Worm (Caenorhabditis elegans) whole organism, L4 larva: ENCODE results near the gene ctsa-1.2.
A peak's percentile ranks its signal among the peaks of the same experiment; 100 is the strongest.

ENCODE experiments used
- F37D6.2 ChIP-seq: sonication (generic microtip); optimal IDR thresholded peaks from 2 replicates; lab custom pipeline; 2016; ENCODE audit warnings: mild to moderate bottlenecking, missing genetic modification characterization, missing compliant biosample characterization
- F44E2.7 ChIP-seq: fragments of 200-800 bp; sonication (Bioruptor generic); IDR thresholded peaks from 2 replicates; pipeline ENCODE4 v2.1.2; 2022; ENCODE audit warnings: missing genetic modification characterization, missing compliant biosample characterization
- R02D3.7 ChIP-seq: fragments of 150-350 bp; sonication (generic microtip); optimal IDR thresholded peaks from 3 replicates; lab custom pipeline; 2014; ENCODE audit warnings: missing biosample characterization, missing genetic modification characterization
- T20F7.1 ChIP-seq: fragments of 200-800 bp; sonication (Bioruptor generic); optimal IDR thresholded peaks from 2 replicates; lab custom pipeline; 2018; ENCODE audit warnings: mild to moderate bottlenecking, missing genetic modification characterization, missing compliant biosample characterization
- T26A8.4 ChIP-seq: fragments of 200-800 bp; sonication (Bioruptor generic); IDR thresholded peaks from 2 replicates; pipeline ENCODE4 v1.3.6; 2022; ENCODE audit warnings: missing genetic modification characterization, missing compliant biosample characterization
- Y48G9A.11 ChIP-seq: fragments of 200-800 bp; sonication (Bioruptor generic); IDR thresholded peaks from 2 replicates; pipeline ENCODE4 v1.3.6; 2022; ENCODE audit warnings: missing genetic modification reagents, missing genetic modification characterization, missing compliant biosample characterization
- Y5F2A.4 ChIP-seq: fragments of 200-800 bp; sonication (Bioruptor generic); optimal IDR thresholded peaks from 2 replicates; lab custom pipeline; 2018; ENCODE audit warnings: mild to moderate bottlenecking, missing genetic modification characterization, missing compliant biosample characterization
- Y75B8A.6 ChIP-seq: fragments of 200-800 bp; sonication (Bioruptor generic); IDR thresholded peaks from 2 replicates; pipeline ENCODE4 v1.3.6; 2022; ENCODE audit warnings: missing genetic modification reagents, missing genetic modification characterization, missing compliant biosample characterization
- ZK337.2 ChIP-seq: fragments of 200-800 bp; sonication (Bioruptor generic); IDR thresholded peaks from 2 replicates; pipeline ENCODE4 v1.3.6; 2022; ENCODE audit warnings: missing genetic modification reagents, missing genetic modification characterization, missing compliant biosample characterization
- aly-2 ChIP-seq: sonication (generic microtip); optimal IDR thresholded peaks from 2 replicates; lab custom pipeline; 2018; ENCODE audit warnings: missing biosample characterization, missing genetic modification characterization
- ama-1 ChIP-seq: fragments of 150-350 bp; optimal IDR thresholded peaks from 2 replicates; lab custom pipeline; 2014; ENCODE audit warnings: inconsistent platforms, mixed read lengths
- attf-4 ChIP-seq: sonication (generic microtip); optimal IDR thresholded peaks from 3 replicates; lab custom pipeline; 2017; ENCODE audit warnings: missing biosample characterization, missing genetic modification characterization
- ceh-28 ChIP-seq: fragments of 150-350 bp; optimal IDR thresholded peaks from 2 replicates; lab custom pipeline; 2014; ENCODE audit warnings: missing biosample characterization, missing genetic modification reagents, missing genetic modification characterization
- ces-1 ChIP-seq: fragments of 150-350 bp; sonication (generic microtip); optimal IDR thresholded peaks from 4 replicates; lab custom pipeline; 2014; ENCODE audit warnings: missing biosample characterization, missing genetic modification reagents, missing genetic modification characterization
- ctbp-1 ChIP-seq: fragments of 200-800 bp; sonication (Bioruptor generic); IDR thresholded peaks from 2 replicates; pipeline ENCODE4 v1.3.6; 2022; ENCODE audit warnings: missing genetic modification reagents, missing genetic modification characterization, missing compliant biosample characterization
- daf-12 ChIP-seq: fragments of 150-350 bp; optimal IDR thresholded peaks from 2 replicates; lab custom pipeline; 2014; ENCODE audit warnings: missing biosample characterization, missing genetic modification reagents, missing genetic modification characterization
- dmd-8 ChIP-seq: fragments of 200-800 bp; sonication (Bioruptor generic); IDR thresholded peaks from 2 replicates; pipeline ENCODE4 v1.3.6; 2022; ENCODE audit warnings: missing genetic modification characterization, missing compliant biosample characterization
- dve-1 ChIP-seq: sonication (generic microtip); optimal IDR thresholded peaks from 2 replicates; lab custom pipeline; 2017; ENCODE audit warnings: antibody characterized with exemption, mild to moderate bottlenecking, missing genetic modification characterization, missing compliant biosample characterization; ENCODE audit not compliant: insufficient read depth
- hif-1 ChIP-seq, 2 experiments: sonication (generic microtip); optimal IDR thresholded peaks; 2 replicates each; lab custom pipeline; 2016 to 2017; ENCODE audit warnings: missing compliant biosample characterization in 2 of 2, missing genetic modification characterization in 2 of 2, missing genetic modification reagents in 2 of 2, missing genotype in 2 of 2, mild to moderate bottlenecking in 1 of 2
- hlh-30 ChIP-seq: sonication (generic microtip); optimal IDR thresholded peaks from 2 replicates; lab custom pipeline; 2017; ENCODE audit warnings: antibody characterized with exemption, mild to moderate bottlenecking, missing genetic modification characterization, missing compliant biosample characterization; ENCODE audit not compliant: insufficient read depth
- jun-1 ChIP-seq: fragments of 150-350 bp; optimal IDR thresholded peaks from 2 replicates; lab custom pipeline; 2014; ENCODE audit warnings: missing biosample characterization, missing genetic modification reagents, missing genetic modification characterization
- lin-38 ChIP-seq: fragments of 200-800 bp; sonication (Bioruptor generic); IDR thresholded peaks from 2 replicates; pipeline ENCODE4 v1.3.6; 2022; ENCODE audit warnings: missing genetic modification reagents, missing genetic modification characterization, missing compliant biosample characterization
- lir-3 ChIP-seq: sonication (generic microtip); optimal IDR thresholded peaks from 2 replicates; lab custom pipeline; 2016; ENCODE audit warnings: mild to moderate bottlenecking, missing genetic modification characterization, missing compliant biosample characterization
- lsy-2 ChIP-seq, 2 experiments: fragments of 150-350 bp in 1 of 2; sonication (generic microtip) in 1 of 2; optimal IDR thresholded peaks; 2 replicates each; lab custom pipeline; 2014 to 2017; ENCODE audit warnings: missing biosample characterization in 2 of 2, missing genetic modification characterization in 2 of 2
- mep-1 ChIP-seq: fragments of 150-350 bp; sonication (generic microtip); optimal IDR thresholded peaks from 3 replicates; lab custom pipeline; 2014; ENCODE audit warnings: missing biosample characterization, missing genetic modification characterization
- mes-2 ChIP-seq: sonication (generic microtip); optimal IDR thresholded peaks from 2 replicates; lab custom pipeline; 2016; ENCODE audit warnings: missing genotype, mild to moderate bottlenecking, missing genetic modification characterization, missing compliant biosample characterization; ENCODE audit not compliant: poor library complexity, severe bottlenecking
- nhr-10 ChIP-seq: fragments of 150-350 bp; optimal IDR thresholded peaks from 2 replicates; lab custom pipeline; 2014; ENCODE audit warnings: missing biosample characterization, missing genetic modification characterization
- nhr-25 ChIP-seq: sonication (generic microtip); optimal IDR thresholded peaks from 2 replicates; lab custom pipeline; 2017; ENCODE audit warnings: missing genetic modification characterization, mild to moderate bottlenecking, missing compliant biosample characterization, antibody characterized with exemption, moderate library complexity, borderline replicate concordance; ENCODE audit not compliant: insufficient read depth
- nhr-28 ChIP-seq: fragments of 150-350 bp; optimal IDR thresholded peaks from 2 replicates; lab custom pipeline; 2014; ENCODE audit warnings: missing biosample characterization, missing genetic modification characterization
- nhr-42 ChIP-seq: fragments of 200-800 bp; sonication (Bioruptor generic); IDR thresholded peaks from 2 replicates; pipeline ENCODE4 v1.3.6; 2022; ENCODE audit warnings: missing genetic modification characterization, missing compliant biosample characterization
- nhr-6 ChIP-seq: fragments of 150-350 bp; optimal IDR thresholded peaks from 2 replicates; lab custom pipeline; 2014; ENCODE audit warnings: missing biosample characterization, missing genetic modification characterization
- pha-4 ChIP-seq, 2 experiments: fragments of 150-350 bp in 1 of 2; fragments of 200-800 bp in 1 of 2; sonication (Bioruptor generic) in 1 of 2; IDR thresholded peaks in 1 of 2; optimal IDR thresholded peaks in 1 of 2; 2 replicates each; pipeline versions ENCODE4 v1.3.6 to Lab custom; 2014 to 2022; ENCODE audit warnings: missing genetic modification characterization in 2 of 2, missing genetic modification reagents in 2 of 2, missing biosample characterization in 1 of 2, missing compliant biosample characterization in 1 of 2
- skn-1 ChIP-seq: fragments of 150-350 bp; optimal IDR thresholded peaks from 2 replicates; lab custom pipeline; 2014; ENCODE audit warnings: missing biosample characterization, missing genetic modification characterization
- spr-3 ChIP-seq: fragments of 200-800 bp; sonication (Bioruptor generic); optimal IDR thresholded peaks from 2 replicates; lab custom pipeline; 2018; ENCODE audit warnings: mild to moderate bottlenecking, missing genetic modification characterization, missing compliant biosample characterization
- zfp-3 ChIP-seq: fragments of 200-800 bp; sonication (Bioruptor generic); conservative IDR thresholded peaks from 2 replicates; pipeline ENCODE4 v1.3.6; 2022; ENCODE audit warnings: missing genetic modification reagents, missing genetic modification characterization, missing compliant biosample characterization
- zip-2 ChIP-seq: fragments of 150-350 bp; optimal IDR thresholded peaks from 2 replicates; lab custom pipeline; 2014; ENCODE audit warnings: missing biosample characterization, missing genetic modification characterization
- ztf-7 ChIP-seq: fragments of 150-350 bp; optimal IDR thresholded peaks from 2 replicates; lab custom pipeline; 2014; ENCODE audit warnings: missing biosample characterization, missing genetic modification characterization

Gene ctsa-1.2

ce11 chrII:11746782-11747288 is 7.7 kb downstream of the ctsa-1.2 start (continued):
- no peak for TF ChIP-seq Y75B8A.6 (GFP tag; lab: Robert Waterston, UW)
- TF ChIP-seq nhr-28 (tag; lab: Kevin White, UChicago): no peak
- peak; percentile 84 for TF ChIP-seq hlh-30 (tag; lab: Kevin White, UChicago)
- no peak for TF ChIP-seq jun-1 (tag; lab: Kevin White, UChicago)
- TF ChIP-seq T20F7.1 (GFP tag; lab: Kevin White, UChicago): peak; percentile 56
- no peak for TF ChIP-seq nhr-10 (tag; lab: Kevin White, UChicago)
- no peak for TF ChIP-seq lir-3
- TF ChIP-seq F37D6.2 (tag; lab: Kevin White, UChicago): peak; percentile 87
- TF ChIP-seq ces-1: no peak
- TF ChIP-seq nhr-42 (GFP tag; lab: Robert Waterston, UW): no peak
- TF ChIP-seq Y48G9A.11 (GFP tag; lab: Robert Waterston, UW): no peak
- TF ChIP-seq F44E2.7 (GFP tag; lab: Robert Waterston, UW): no peak
- TF ChIP-seq attf-4 (tag; lab: Kevin White, UChicago): no peak
- no peak for TF ChIP-seq skn-1
- TF ChIP-seq zip-2: no peak
- peak; percentile 54; the same call in 1 of the 2 replicates for TF ChIP-seq pha-4 (GFP tag; IDR thresholded peaks at IDR 0.05; lab: Robert Waterston, UW)
- TF ChIP-seq pha-4 (tag; optimal IDR thresholded peaks at IDR 0.05; lab: Kevin White, UChicago): no peak
- peak; percentile 82 for TF ChIP-seq mep-1
- no peak for TF ChIP-seq daf-12 (tag; lab: Kevin White, UChicago)
- TF ChIP-seq spr-3 (GFP tag; lab: Kevin White, UChicago): peak; percentile 40
- no peak for TF ChIP-seq nhr-25
- TF ChIP-seq aly-2 (tag; lab: Kevin White, UChicago): no peak
- TF ChIP-seq dmd-8 (GFP tag; lab: Robert Waterston, UW): no peak
- TF ChIP-seq ama-1: no peak

DNA sequence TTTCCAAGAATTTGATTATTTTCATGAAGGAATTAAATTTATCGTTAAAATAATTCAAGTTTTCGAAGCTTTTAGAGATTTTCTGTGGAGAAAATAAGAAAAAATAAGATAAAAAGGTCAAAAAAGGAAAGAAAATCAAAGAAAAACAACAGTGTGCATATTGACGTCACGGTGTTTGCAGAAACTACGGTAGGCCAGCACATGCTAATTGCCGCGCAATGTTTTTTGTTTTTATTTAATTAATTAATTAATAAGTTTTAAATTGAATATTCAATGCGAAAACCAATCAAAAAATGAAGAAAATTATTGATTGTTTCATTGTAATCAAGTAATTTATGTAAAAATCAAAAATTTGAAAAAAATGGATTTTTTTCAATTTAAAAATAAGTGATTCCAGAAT is 8.7 kb downstream of the ctsa-1.2 start:
- TF ChIP-seq ctbp-1 (GFP tag; lab: Robert Waterston, UW): no peak
- TF ChIP-seq ZK337.2 (GFP tag; lab: Robert Waterston, UW): no peak
- TF ChIP-seq lin-38 (GFP tag; lab: Robert Waterston, UW): 0 out of 2 replicates have a peak, but pooled peaks have one; percentile 9
- TF ChIP-seq zfp-3: no peak
- no peak for TF ChIP-seq ztf-7 (tag; lab: Kevin White, UChicago)
- peak; percentile 15 for TF ChIP-seq mes-2 (tag; lab: Kevin White, UChicago)
- no peak for TF ChIP-seq zip-2
- TF ChIP-seq Y5F2A.4 (GFP tag; lab: Kevin White, UChicago): no peak
- no peak for TF ChIP-seq T26A8.4
- TF ChIP-seq T20F7.1 (GFP tag; lab: Kevin White, UChicago): peak; percentile 35
- no peak for TF ChIP-seq spr-3 (GFP tag; lab: Kevin White, UChicago)
- no peak for TF ChIP-seq nhr-6 (tag; lab: Kevin White, UChicago)
- TF ChIP-seq hif-1 (tag; optimal IDR thresholded peaks at IDR 0.05; lab: Kevin White, UChicago): no peak
- peak; percentile 24 to 95 for TF ChIP-seq lsy-2 (tag; optimal IDR thresholded peaks at IDR 0.05; lab: Kevin White, UChicago)
- no peak for TF ChIP-seq Y48G9A.11 (GFP tag; lab: Robert Waterston, UW)
- TF ChIP-seq nhr-28 (tag; lab: Kevin White, UChicago): no peak
- TF ChIP-seq, all 104 proteins: peak for 4

DNA sequence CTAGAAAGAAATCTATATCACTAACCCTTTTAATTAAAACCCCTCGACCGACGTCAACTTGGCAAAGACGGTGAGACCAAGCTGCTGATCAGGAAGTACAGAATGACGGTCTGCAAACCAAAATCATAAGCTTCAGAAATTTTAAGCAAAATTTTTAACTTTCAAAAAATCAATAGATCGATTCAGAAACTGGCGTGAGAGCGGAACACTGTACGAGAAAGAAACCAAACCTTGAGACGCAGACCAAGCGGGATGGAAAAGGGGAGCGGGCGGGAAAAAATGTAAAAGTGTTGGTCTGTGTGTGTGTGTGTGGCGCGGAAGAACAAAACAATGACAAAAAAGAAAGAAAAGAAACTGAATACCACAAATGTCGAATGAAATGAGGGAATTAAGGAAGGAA is 9.3 kb downstream of the ctsa-1.2 start, which contains the start of the genes F44E5.17 and gpb-1:
Gene F44E5.17, minus strand, starts transcription at position 101 of the 400 bp plus-strand sequence.
Gene gpb-1, minus strand, starts transcription at position 118 of the 400 bp plus-strand sequence.
- TF ChIP-seq attf-4 (tag; lab: Kevin White, UChicago): no peak
- TF ChIP-seq R02D3.7 (tag; lab: Kevin White, UChicago): no peak
- TF ChIP-seq dve-1: peak; percentile 22
- TF ChIP-seq pha-4 (GFP tag; IDR thresholded peaks at IDR 0.05; lab: Robert Waterston, UW): 0 out of 2 replicates have a peak, but pooled peaks have one; percentile 23
- TF ChIP-seq pha-4 (tag; optimal IDR thresholded peaks at IDR 0.05; lab: Kevin White, UChicago): no peak
- peak; percentile 2 for TF ChIP-seq ceh-28 (tag; lab: Kevin White, UChicago)
- TF ChIP-seq mep-1: peak; percentile 20
- TF ChIP-seq, all 104 proteins: peak for 4
